Fruit fly (Drosophila melanogaster) S2 (cell line): ENCODE measurements around the gene Sap130.

Source experiments
- CG8478 ChIP-seq: fragments of >200 bp; optimal IDR thresholded peaks from 2 replicates; lab custom pipeline; 2018
- CTCF ChIP-seq, 2 experiments: fragments of >200 bp; optimal IDR thresholded peaks; 2 replicates each; lab custom pipeline; 2018

dm6 chr3L:12772740-12773686 lies 32.7 kb upstream of the Sap130 start, which contains the start of gene Hip1:
- TF ChIP-seq CTCF (optimal IDR thresholded peaks at IDR 0.05; lab: Kevin White, UChicago) (no peak), CG8478 (lab: Kevin White, UChicago) (no peak)
